Worm (Caenorhabditis elegans) whole organism, L1 larva: ENCODE results near the gene tag-340.

Source experiments
- ama-1 ChIP-seq: fragments of 150-350 bp; optimal IDR thresholded peaks from 2 replicates; lab custom pipeline; 2014
- dpl-1 ChIP-seq, 3 experiments: fragments of 150-350 bp in 2 of 3; sonication (generic microtip) in 1 of 3; optimal IDR thresholded peaks; 2 replicates each; lab custom pipeline; 2014 to 2017; ENCODE audit warnings: missing biosample characterization in 3 of 3, missing genetic modification characterization in 3 of 3, missing genetic modification reagents in 3 of 3
- grh-1 ChIP-seq: fragments of 200-800 bp; sonication (Bioruptor generic); IDR thresholded peaks from 2 replicates; pipeline ENCODE4 v1.3.6; 2022; ENCODE audit warnings: missing genetic modification reagents, missing genetic modification characterization, missing compliant biosample characterization
- irx-1 ChIP-seq: sonication (generic microtip); optimal IDR thresholded peaks from 2 replicates; lab custom pipeline; 2016; ENCODE audit warnings: missing genetic modification characterization, missing compliant biosample characterization
- lin-39 ChIP-seq: fragments of 150-350 bp; optimal IDR thresholded peaks from 2 replicates; lab custom pipeline; 2014; ENCODE audit warnings: missing biosample characterization, missing genetic modification reagents, missing genetic modification characterization
- lsy-2 ChIP-seq, 2 experiments: fragments of 150-350 bp; optimal IDR thresholded peaks; 2 replicates each; lab custom pipeline; 2014; ENCODE audit warnings: missing biosample characterization in 2 of 2, missing genetic modification characterization in 2 of 2
- mef-2 ChIP-seq: fragments of 150-350 bp; optimal IDR thresholded peaks from 2 replicates; lab custom pipeline; 2014; ENCODE audit warnings: missing biosample characterization, missing genetic modification characterization
- nhr-47 ChIP-seq: sonication (generic microtip); optimal IDR thresholded peaks from 2 replicates; lab custom pipeline; 2016; ENCODE audit warnings: mild to moderate bottlenecking, missing genetic modification characterization, moderate library complexity, missing compliant biosample characterization
- nhr-71 ChIP-seq: sonication (generic microtip); optimal IDR thresholded peaks from 2 replicates; lab custom pipeline; 2016; ENCODE audit warnings: mild to moderate bottlenecking, missing genetic modification characterization, moderate library complexity, missing compliant biosample characterization
- pqm-1 ChIP-seq: sonication (generic microtip); optimal IDR thresholded peaks from 3 replicates; lab custom pipeline; 2017; ENCODE audit warnings: missing biosample characterization, missing genetic modification characterization
- unc-62 ChIP-seq: fragments of 150-350 bp; optimal IDR thresholded peaks from 2 replicates; lab custom pipeline; 2014; ENCODE audit warnings: missing biosample characterization, missing genetic modification reagents, missing genetic modification characterization
- unc-86 ChIP-seq: sonication (generic microtip); optimal IDR thresholded peaks from 2 replicates; lab custom pipeline; 2016; ENCODE audit warnings: missing genetic modification characterization, missing compliant biosample characterization
- unc-98 ChIP-seq: fragments of 200-800 bp; sonication (Bioruptor generic); IDR thresholded peaks from 2 replicates; pipeline ENCODE4 v1.3.6; 2022; ENCODE audit warnings: missing genetic modification characterization, missing compliant biosample characterization
- ztf-11 ChIP-seq, 2 experiments: sonication (generic microtip); optimal IDR thresholded peaks; 2 replicates each; lab custom pipeline; 2016 to 2017; ENCODE audit warnings: missing genetic modification characterization in 2 of 2, missing biosample characterization in 1 of 2, missing compliant biosample characterization in 1 of 2

DNA sequence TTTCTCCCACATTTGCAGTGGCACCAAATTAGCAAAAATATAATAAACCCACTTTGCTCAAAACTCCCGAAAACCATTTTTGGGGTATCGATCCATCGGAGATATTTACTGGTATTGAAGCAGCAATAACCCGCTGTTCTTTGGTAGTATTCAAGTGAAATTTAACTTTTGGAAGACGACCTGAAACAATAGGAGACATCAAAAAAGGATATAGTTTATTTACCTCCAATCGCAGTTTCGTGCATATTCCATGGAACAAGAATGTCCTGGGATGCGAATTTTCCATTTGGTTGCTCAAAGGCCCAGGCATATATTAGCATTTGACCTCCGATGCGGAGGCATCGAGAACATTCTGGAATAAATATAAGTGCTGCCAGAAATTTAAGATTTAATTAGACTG is 26.9 kb upstream of the tag-340 start:
- TF ChIP-seq unc-98: no peak
- TF ChIP-seq unc-62: no peak
- TF ChIP-seq dpl-1 (GFP tag; optimal IDR thresholded peaks at IDR 0.05; lab: Kevin White, UChicago): no peak
- TF ChIP-seq nhr-71 (tag; lab: Kevin White, UChicago): no peak
- no peak for TF ChIP-seq grh-1 (GFP tag; lab: Robert Waterston, UW)
- TF ChIP-seq lsy-2 (tag; optimal IDR thresholded peaks at IDR 0.05; lab: Kevin White, UChicago): no peak
- no peak for TF ChIP-seq unc-86 (tag; lab: Kevin White, UChicago)
- no peak for TF ChIP-seq ztf-11 (tag; optimal IDR thresholded peaks at IDR 0.05; lab: Kevin White, UChicago)
- no peak for TF ChIP-seq pqm-1
- no peak for TF ChIP-seq nhr-47 (tag; lab: Kevin White, UChicago)
- TF ChIP-seq mef-2 (tag; lab: Kevin White, UChicago): no peak
- TF ChIP-seq irx-1 (tag; lab: Kevin White, UChicago): no peak
- no peak for TF ChIP-seq lin-39
- TF ChIP-seq ama-1 (lab: Kevin White, UChicago): no peak
